Worm (Caenorhabditis elegans) whole organism, L2 larva: Measurements from ENCODE around the gene arp-6.
A peak's percentile ranks its signal among the peaks of the same experiment; 100 is the strongest.

Experiments
- C34F6.9 ChIP-seq: fragments of 150-350 bp; optimal IDR thresholded peaks from 2 replicates; lab custom pipeline; 2014; ENCODE audit warnings: missing biosample characterization, missing genetic modification characterization
- F13H6.1 ChIP-seq: sonication (generic microtip); optimal IDR thresholded peaks from 2 replicates; lab custom pipeline; 2016; ENCODE audit warnings: missing genetic modification characterization, missing compliant biosample characterization
- R02D3.7 ChIP-seq: fragments of 150-350 bp; optimal IDR thresholded peaks from 2 replicates; lab custom pipeline; 2014; ENCODE audit warnings: missing biosample characterization, missing genetic modification characterization
- Y55F3AM.14 ChIP-seq: fragments of 200-800 bp; sonication (Bioruptor generic); optimal IDR thresholded peaks from 2 replicates; lab custom pipeline; 2018; ENCODE audit warnings: mild to moderate bottlenecking, missing genetic modification characterization, missing compliant biosample characterization
- ZK546.5 ChIP-seq: sonication (generic microtip); optimal IDR thresholded peaks from 2 replicates; lab custom pipeline; 2017; ENCODE audit warnings: missing biosample characterization, missing genetic modification characterization
- alr-1 ChIP-seq: fragments of 150-350 bp; optimal IDR thresholded peaks from 2 replicates; lab custom pipeline; 2014; ENCODE audit warnings: missing biosample characterization, missing genetic modification characterization
- aly-2 ChIP-seq: fragments of 150-350 bp; optimal IDR thresholded peaks from 2 replicates; lab custom pipeline; 2014; ENCODE audit warnings: missing biosample characterization, missing genetic modification characterization
- blmp-1 ChIP-seq: sonication (generic microtip); optimal IDR thresholded peaks from 2 replicates; lab custom pipeline; 2017; ENCODE audit warnings: missing genetic modification characterization, mild to moderate bottlenecking, missing compliant biosample characterization, antibody characterized with exemption, moderate library complexity; ENCODE audit not compliant: insufficient read depth
- ceh-16 ChIP-seq: fragments of 150-350 bp; optimal IDR thresholded peaks from 2 replicates; lab custom pipeline; 2014; ENCODE audit warnings: missing biosample characterization, missing genetic modification characterization
- ceh-82 ChIP-seq: fragments of 150-350 bp; optimal IDR thresholded peaks from 2 replicates; lab custom pipeline; 2014; ENCODE audit warnings: missing biosample characterization, missing genetic modification characterization
- crh-2 ChIP-seq: sonication (generic microtip); optimal IDR thresholded peaks from 2 replicates; lab custom pipeline; 2017; ENCODE audit warnings: missing biosample characterization, missing genetic modification characterization
- dmd-4 ChIP-seq: sonication (generic microtip); optimal IDR thresholded peaks from 2 replicates; lab custom pipeline; 2017; ENCODE audit warnings: missing biosample characterization, missing genetic modification characterization
- egl-27 ChIP-seq: sonication (generic microtip); optimal IDR thresholded peaks from 3 replicates; lab custom pipeline; 2017; ENCODE audit warnings: missing biosample characterization, missing genetic modification reagents, missing genetic modification characterization
- elt-1 ChIP-seq: fragments of 150-350 bp; optimal IDR thresholded peaks from 2 replicates; lab custom pipeline; 2014; ENCODE audit warnings: missing biosample characterization, missing genetic modification characterization
- elt-3 ChIP-seq: sonication (generic microtip); optimal IDR thresholded peaks from 2 replicates; lab custom pipeline; 2017; ENCODE audit warnings: missing biosample characterization, missing genetic modification characterization
- fos-1 ChIP-seq: fragments of 150-350 bp; optimal IDR thresholded peaks from 2 replicates; lab custom pipeline; 2014; ENCODE audit warnings: missing biosample characterization, missing genetic modification characterization
- gmeb-1 ChIP-seq: fragments of 150-350 bp; optimal IDR thresholded peaks from 2 replicates; lab custom pipeline; 2014; ENCODE audit warnings: missing biosample characterization, missing genetic modification characterization
- lin-11 ChIP-seq: fragments of 150-350 bp; sonication (generic microtip); optimal IDR thresholded peaks from 2 replicates; lab custom pipeline; 2014; ENCODE audit warnings: missing biosample characterization, missing genetic modification characterization, inconsistent platforms, mixed read lengths
- lin-13 ChIP-seq: fragments of 150-350 bp; optimal IDR thresholded peaks from 2 replicates; lab custom pipeline; 2014; ENCODE audit warnings: missing biosample characterization, missing genetic modification reagents, missing genetic modification characterization
- lin-39 ChIP-seq: fragments of 150-350 bp; optimal IDR thresholded peaks from 2 replicates; lab custom pipeline; 2014; ENCODE audit warnings: missing biosample characterization, missing genetic modification reagents, missing genetic modification characterization
- mab-5 ChIP-seq: fragments of 150-350 bp; optimal IDR thresholded peaks from 2 replicates; lab custom pipeline; 2014; ENCODE audit warnings: missing biosample characterization, missing genetic modification characterization
- mbf-1 ChIP-seq: sonication (generic microtip); optimal IDR thresholded peaks from 2 replicates; lab custom pipeline; 2017; ENCODE audit warnings: missing biosample characterization, missing genetic modification characterization
- mdl-1 ChIP-seq, 2 experiments: fragments of 150-350 bp in 1 of 2; sonication (generic microtip) in 1 of 2; optimal IDR thresholded peaks; 2 replicates each; lab custom pipeline; 2017; ENCODE audit warnings: missing biosample characterization in 2 of 2, missing genetic modification characterization in 2 of 2
- nhr-10 ChIP-seq: sonication (generic microtip); optimal IDR thresholded peaks from 2 replicates; lab custom pipeline; 2017; ENCODE audit warnings: missing biosample characterization, missing genetic modification characterization
- nhr-129 ChIP-seq: fragments of 150-350 bp; optimal IDR thresholded peaks from 2 replicates; lab custom pipeline; 2014; ENCODE audit warnings: missing biosample characterization, missing genetic modification characterization
- nhr-21 ChIP-seq: fragments of 150-350 bp; optimal IDR thresholded peaks from 2 replicates; lab custom pipeline; 2014; ENCODE audit warnings: missing biosample characterization, missing genetic modification characterization
- nhr-23 ChIP-seq: fragments of 150-350 bp; optimal IDR thresholded peaks from 2 replicates; lab custom pipeline; 2014; ENCODE audit warnings: missing biosample characterization, missing genetic modification reagents, missing genetic modification characterization
- nhr-237 ChIP-seq: fragments of 150-350 bp; optimal IDR thresholded peaks from 2 replicates; lab custom pipeline; 2014; ENCODE audit warnings: missing biosample characterization, missing genetic modification characterization
- nhr-25 ChIP-seq: fragments of 150-350 bp; sonication (generic microtip); optimal IDR thresholded peaks from 3 replicates; lab custom pipeline; 2014; ENCODE audit warnings: missing biosample characterization, missing genetic modification characterization
- nhr-6 ChIP-seq: fragments of 150-350 bp; optimal IDR thresholded peaks from 2 replicates; lab custom pipeline; 2014; ENCODE audit warnings: missing biosample characterization, missing genetic modification characterization
- nhr-77 ChIP-seq: fragments of 150-350 bp; optimal IDR thresholded peaks from 2 replicates; lab custom pipeline; 2014; ENCODE audit warnings: missing biosample characterization, missing genetic modification characterization
- peb-1 ChIP-seq: fragments of 150-350 bp; optimal IDR thresholded peaks from 2 replicates; lab custom pipeline; 2014; ENCODE audit warnings: missing biosample characterization, missing genetic modification characterization
- sem-4 ChIP-seq: fragments of 150-350 bp; optimal IDR thresholded peaks from 2 replicates; lab custom pipeline; 2014; ENCODE audit warnings: missing biosample characterization, missing genetic modification reagents, missing genetic modification characterization
- skn-1 ChIP-seq: sonication (generic microtip); optimal IDR thresholded peaks from 2 replicates; lab custom pipeline; 2017; ENCODE audit warnings: missing biosample characterization, missing genetic modification characterization
- sma-3 ChIP-seq: sonication (generic microtip); optimal IDR thresholded peaks from 2 replicates; lab custom pipeline; 2016; ENCODE audit warnings: missing genetic modification reagents, missing genetic modification characterization, missing compliant biosample characterization
- sma-9 ChIP-seq, 2 experiments: fragments of 150-350 bp in 1 of 2; sonication (generic microtip) in 1 of 2; optimal IDR thresholded peaks; 2 replicates each; lab custom pipeline; 2014 to 2016; ENCODE audit warnings: missing genetic modification characterization in 2 of 2, mild to moderate bottlenecking in 1 of 2, missing biosample characterization in 1 of 2, missing compliant biosample characterization in 1 of 2, missing genetic modification reagents in 1 of 2, moderate library complexity in 1 of 2
- unc-39 ChIP-seq: fragments of 150-350 bp; optimal IDR thresholded peaks from 2 replicates; lab custom pipeline; 2014; ENCODE audit warnings: missing biosample characterization, missing genetic modification characterization
- unc-55 ChIP-seq: fragments of 150-350 bp; sonication (generic microtip); optimal IDR thresholded peaks from 3 replicates; lab custom pipeline; 2014; ENCODE audit warnings: missing biosample characterization, missing genetic modification reagents, missing genetic modification characterization
- unc-62 ChIP-seq: fragments of 150-350 bp; optimal IDR thresholded peaks from 2 replicates; lab custom pipeline; 2014; ENCODE audit warnings: missing biosample characterization, missing genetic modification reagents, missing genetic modification characterization
- zag-1 ChIP-seq: fragments of 150-350 bp; optimal IDR thresholded peaks from 2 replicates; lab custom pipeline; 2014; ENCODE audit warnings: missing biosample characterization, missing genetic modification characterization
- ztf-1 ChIP-seq: fragments of 200-800 bp; sonication (Bioruptor generic); conservative IDR thresholded peaks from 2 replicates; pipeline ENCODE4 v1.3.6; 2022; ENCODE audit warnings: missing genetic modification characterization, missing compliant biosample characterization
- ztf-11 ChIP-seq: sonication (generic microtip); optimal IDR thresholded peaks from 2 replicates; lab custom pipeline; 2017; ENCODE audit warnings: missing biosample characterization, missing genetic modification characterization
- ztf-4 ChIP-seq: fragments of 150-350 bp; optimal IDR thresholded peaks from 2 replicates; lab custom pipeline; 2014; ENCODE audit warnings: missing biosample characterization, missing genetic modification characterization

arp-6 gene

DNA sequence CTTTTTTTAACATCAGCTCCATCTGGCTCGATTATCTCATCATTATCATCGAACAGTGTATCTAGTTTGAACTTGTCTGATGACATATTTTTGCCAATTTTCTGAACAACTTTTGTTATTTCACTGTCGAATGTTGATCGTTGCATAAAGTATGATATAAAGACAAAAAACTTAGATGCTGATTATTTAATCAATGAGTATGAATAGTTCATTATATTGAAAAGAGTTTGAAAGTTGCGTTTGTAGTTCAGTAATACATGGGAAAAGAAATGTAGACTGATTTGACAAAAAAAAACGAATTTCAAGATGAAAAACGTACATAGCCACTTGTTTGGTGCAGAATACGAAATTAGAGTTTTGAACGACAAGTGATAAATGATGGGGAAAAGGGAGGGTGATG, 14.7 kb downstream of the arp-6 start, which contains the start of gene hda-2:
Gene hda-2, minus strand, starts transcription at position 101 of the 400 bp plus-strand sequence.
- TF ChIP-seq crh-2 (tag; lab: Kevin White, UChicago) (no peak), C34F6.9 (tag; lab: Kevin White, UChicago) (no peak), unc-62 (GFP tag; lab: Kevin White, UChicago) (no peak), nhr-6 (no peak), elt-3 (tag; lab: Kevin White, UChicago) (no peak), elt-1 (tag; lab: Kevin White, UChicago) (no peak), blmp-1 (tag; lab: Kevin White, UChicago) (no peak), aly-2 (tag; lab: Kevin White, UChicago) (no peak), sma-3 (GFP tag; lab: Kevin White, UChicago) (no peak), nhr-77 (tag; lab: Kevin White, UChicago) (no peak), lin-39 (tag; lab: Kevin White, UChicago) (no peak)
- TF ChIP-seq, all 48 proteins: peak for 0

DNA sequence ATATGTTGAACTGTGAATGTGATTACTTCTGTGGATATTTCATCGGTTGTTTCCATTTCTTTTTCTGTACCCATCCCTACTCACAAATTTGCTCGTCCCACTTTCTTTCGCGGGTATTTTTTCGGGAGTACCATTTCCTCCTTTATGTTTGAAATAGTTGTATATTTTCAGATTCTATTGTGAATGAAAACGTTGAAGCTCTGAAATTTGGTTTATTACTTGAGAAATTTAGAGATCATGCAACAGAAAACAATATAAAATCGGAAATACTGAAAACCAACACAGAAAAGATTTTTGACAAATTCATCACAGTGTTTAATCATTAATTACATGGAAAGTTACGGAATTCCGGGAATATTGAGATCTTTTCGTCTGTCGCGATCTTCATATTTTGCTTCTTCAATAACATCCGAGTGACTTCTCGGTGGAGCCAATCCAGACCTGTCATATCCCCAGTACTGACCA, 16.5 kb downstream of the arp-6 start:
- TF ChIP-seq skn-1 (tag; lab: Kevin White, UChicago) (no peak), lin-11 (tag; lab: Kevin White, UChicago) (no peak), sma-9 (GFP tag; optimal IDR thresholded peaks at IDR 0.05; lab: Kevin White, UChicago) (no peak), sma-9 (tag; optimal IDR thresholded peaks at IDR 0.05; lab: Kevin White, UChicago) (no peak), ztf-4 (peak; percentile 58), aly-2 (tag; lab: Kevin White, UChicago) (no peak), nhr-21 (no peak), F13H6.1 (tag; lab: Kevin White, UChicago) (peak; percentile 15), blmp-1 (tag; lab: Kevin White, UChicago) (peak; percentile 14), egl-27 (no peak), nhr-25 (peak; percentile 36), nhr-10 (tag; lab: Kevin White, UChicago) (no peak), gmeb-1 (tag; lab: Kevin White, UChicago) (no peak), mab-5 (tag; lab: Kevin White, UChicago) (no peak), peb-1 (tag; lab: Kevin White, UChicago) (no peak), sma-3 (GFP tag; lab: Kevin White, UChicago) (peak; percentile 60), unc-39 (no peak)
- TF ChIP-seq, all 48 proteins: peak for 5

DNA sequence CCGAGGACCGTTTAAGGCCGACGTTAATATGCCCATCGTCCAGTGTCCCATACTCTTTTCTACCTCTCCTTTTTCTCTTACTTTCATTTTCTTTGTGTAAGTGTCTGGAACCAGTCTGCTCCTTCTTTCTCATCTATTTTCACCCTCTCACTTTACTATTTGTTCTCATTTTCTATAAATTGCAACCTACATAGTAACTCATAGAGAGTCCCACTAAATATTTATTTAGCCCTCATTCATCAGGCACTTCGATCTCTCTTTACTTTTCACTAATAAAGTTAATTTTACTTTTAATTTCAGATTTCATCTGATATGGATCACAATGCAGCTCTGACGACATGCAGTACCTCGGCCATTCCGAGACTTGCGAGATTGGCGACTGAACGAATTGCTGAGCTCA, 19.8 kb downstream of the arp-6 start, which contains the start of gene zyg-11:
Gene zyg-11, plus strand, starts transcription at position 301 of the 400 bp plus-strand sequence.
- no peak for TF ChIP-seq ztf-11 (tag; lab: Kevin White, UChicago)
- TF ChIP-seq unc-55, result peak; percentile 49
- TF ChIP-seq sma-9 (GFP tag; optimal IDR thresholded peaks at IDR 0.05; lab: Kevin White, UChicago), result no peak
- TF ChIP-seq sma-9 (tag; optimal IDR thresholded peaks at IDR 0.05; lab: Kevin White, UChicago), result no peak

DNA sequence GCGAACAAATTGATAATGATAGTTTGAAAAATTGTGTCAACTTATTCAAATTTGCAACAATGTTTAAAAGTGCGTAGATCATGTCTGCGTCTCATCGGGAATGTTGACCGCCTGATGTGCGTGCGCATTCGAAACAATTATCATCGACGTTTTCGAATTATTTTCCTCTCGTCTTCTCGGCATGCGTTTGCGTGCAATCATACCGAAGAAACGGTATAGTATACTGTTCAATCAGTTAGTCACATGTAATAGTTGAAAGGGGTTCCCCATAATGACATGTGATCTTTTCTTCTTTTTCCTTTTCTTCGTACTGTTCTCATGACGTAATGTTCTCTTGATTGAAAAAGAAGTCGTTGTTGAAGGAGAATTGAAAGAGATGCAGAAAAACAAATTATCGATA, 20.4 kb downstream of the arp-6 start:
- no peak for TF ChIP-seq mab-5 (tag; lab: Kevin White, UChicago)
- peak; percentile 12 for TF ChIP-seq lin-13
- no peak for TF ChIP-seq R02D3.7 (tag; lab: Kevin White, UChicago)
- peak; percentile 54 for TF ChIP-seq ztf-4
- TF ChIP-seq mdl-1 (tag; optimal IDR thresholded peaks at IDR 0.05; lab: Kevin White, UChicago), result peak; percentile 82 to 86
- peak; percentile 92 for TF ChIP-seq nhr-129 (tag; lab: Kevin White, UChicago)
- no peak for TF ChIP-seq sem-4 (tag; lab: Kevin White, UChicago)
- no peak for TF ChIP-seq unc-55
- TF ChIP-seq nhr-6, result peak; percentile 51
- no peak for TF ChIP-seq unc-62 (GFP tag; lab: Kevin White, UChicago)
- no peak for TF ChIP-seq ceh-82 (tag; lab: Kevin White, UChicago)
- peak; percentile 75 for TF ChIP-seq fos-1 (tag; lab: Kevin White, UChicago)
- TF ChIP-seq alr-1 (tag; lab: Kevin White, UChicago), result no peak
- no peak for TF ChIP-seq unc-39
- no peak for TF ChIP-seq skn-1 (tag; lab: Kevin White, UChicago)
- TF ChIP-seq ZK546.5, result no peak
- TF ChIP-seq ceh-16, result peak; percentile 38
- TF ChIP-seq ztf-11 (tag; lab: Kevin White, UChicago), result no peak
- peak; percentile 35 for TF ChIP-seq F13H6.1 (tag; lab: Kevin White, UChicago)
- TF ChIP-seq peb-1 (tag; lab: Kevin White, UChicago), result no peak
- no peak for TF ChIP-seq lin-39 (tag; lab: Kevin White, UChicago)
- no peak for TF ChIP-seq Y55F3AM.14 (GFP tag; lab: Kevin White, UChicago)
- no peak for TF ChIP-seq mbf-1
- peak; percentile 98 for TF ChIP-seq sma-9 (GFP tag; optimal IDR thresholded peaks at IDR 0.05; lab: Kevin White, UChicago)
- TF ChIP-seq sma-9 (tag; optimal IDR thresholded peaks at IDR 0.05; lab: Kevin White, UChicago), result no peak
- TF ChIP-seq dmd-4 (tag; lab: Kevin White, UChicago), result no peak
- TF ChIP-seq zag-1 (tag; lab: Kevin White, UChicago), result no peak
- TF ChIP-seq blmp-1 (tag; lab: Kevin White, UChicago), result peak; percentile 65
- TF ChIP-seq aly-2 (tag; lab: Kevin White, UChicago), result no peak
- no peak for TF ChIP-seq nhr-10 (tag; lab: Kevin White, UChicago)
- peak; percentile 97 for TF ChIP-seq nhr-21
- TF ChIP-seq gmeb-1 (tag; lab: Kevin White, UChicago), result peak; percentile 75
- no peak for TF ChIP-seq nhr-237 (tag; lab: Kevin White, UChicago)
- TF ChIP-seq ztf-1 (GFP tag; lab: Robert Waterston, UW), result no peak
- TF ChIP-seq nhr-23, result no peak
- TF ChIP-seq nhr-25, result peak; percentile 97
- peak; percentile 51 for TF ChIP-seq egl-27
- TF ChIP-seq elt-3 (tag; lab: Kevin White, UChicago), result no peak
